Fruit fly (Drosophila melanogaster): ENCODE data around the gene CG33932.

DNA sequence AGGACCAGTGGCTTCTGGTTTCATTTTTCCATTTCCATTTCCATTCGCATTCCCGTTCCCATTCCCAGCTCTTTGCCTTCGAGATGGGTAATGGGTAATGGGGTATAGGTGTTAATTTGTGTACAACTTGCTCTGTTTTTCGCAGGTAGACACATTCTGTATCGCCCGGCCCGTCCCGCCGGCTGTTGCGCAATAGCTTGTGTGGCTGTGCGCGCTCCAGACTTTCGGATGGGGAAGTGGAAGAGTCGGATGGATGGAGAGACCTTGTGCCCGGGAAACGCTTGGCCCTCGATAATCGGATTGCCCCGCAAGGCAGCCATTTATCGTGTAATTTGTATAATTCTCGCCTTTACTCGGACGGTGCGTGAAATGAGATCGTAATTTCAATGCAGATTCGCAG lies 9.5 kb downstream of the CG33932 start:
- TF ChIP-seq Myc (optimal IDR thresholded peaks at IDR 0.05) (no peak), psq (optimal IDR thresholded peaks at IDR 0.05) (no peak), h (optimal IDR thresholded peaks at IDR 0.05) (no peak)

All from Kc167 (cell line).